Worm (Caenorhabditis elegans) whole organism, early embryonic: ENCODE results near the gene gcy-13.

Experiments
- B0310.2 ChIP-seq: sonication (generic microtip); optimal IDR thresholded peaks from 2 replicates; lab custom pipeline; 2016; ENCODE audit warnings: mild to moderate bottlenecking, missing genetic modification characterization, missing compliant biosample characterization
- F13C5.2 ChIP-seq: sonication (generic microtip); optimal IDR thresholded peaks from 2 replicates; lab custom pipeline; 2017; ENCODE audit warnings: mild to moderate bottlenecking, missing genetic modification characterization, inconsistent platforms, missing compliant biosample characterization
- aly-1 ChIP-seq: sonication (generic microtip); optimal IDR thresholded peaks from 2 replicates; lab custom pipeline; 2016; ENCODE audit warnings: missing genetic modification characterization, missing compliant biosample characterization
- ama-1 ChIP-seq: fragments of 150-350 bp; optimal IDR thresholded peaks from 2 replicates; lab custom pipeline; 2014
- ceh-13 ChIP-seq: fragments of 200-800 bp; sonication (Bioruptor generic); optimal IDR thresholded peaks from 2 replicates; lab custom pipeline; 2018; ENCODE audit warnings: mild to moderate bottlenecking, missing genetic modification characterization, missing compliant biosample characterization
- ceh-36 ChIP-seq: sonication (generic microtip); optimal IDR thresholded peaks from 2 replicates; lab custom pipeline; 2016; ENCODE audit warnings: missing genetic modification characterization, inconsistent platforms, missing compliant biosample characterization
- ets-7 ChIP-seq: sonication (generic microtip); optimal IDR thresholded peaks from 2 replicates; lab custom pipeline; 2016; ENCODE audit warnings: missing genotype, missing genetic modification characterization, missing compliant biosample characterization
- flt-1 ChIP-seq: fragments of 200-800 bp; sonication (Bioruptor generic); IDR thresholded peaks from 2 replicates; pipeline ENCODE4 v1.3.6; 2022; ENCODE audit warnings: missing genetic modification characterization, missing compliant biosample characterization
- hmbx-1 ChIP-seq: sonication (generic microtip); optimal IDR thresholded peaks from 2 replicates; lab custom pipeline; 2016; ENCODE audit warnings: mild to moderate bottlenecking, missing genetic modification characterization, missing compliant biosample characterization
- hmg-4 ChIP-seq: fragments of 200-800 bp; sonication (Bioruptor generic); optimal IDR thresholded peaks from 2 replicates; lab custom pipeline; 2018; ENCODE audit warnings: mild to moderate bottlenecking, missing genetic modification characterization, missing compliant biosample characterization
- hnd-1 ChIP-seq: sonication (generic microtip); optimal IDR thresholded peaks from 2 replicates; lab custom pipeline; 2016; ENCODE audit warnings: missing genetic modification characterization, missing compliant biosample characterization
- pes-1 ChIP-seq: fragments of 200-800 bp; sonication (Bioruptor generic); IDR thresholded peaks from 2 replicates; pipeline ENCODE4 v1.3.6; 2022; ENCODE audit warnings: missing genetic modification reagents, missing genetic modification characterization, missing compliant biosample characterization
- scrt-1 ChIP-seq: fragments of 200-800 bp; sonication (Bioruptor generic); IDR thresholded peaks from 2 replicates; pipeline ENCODE4 v1.3.6; 2022; ENCODE audit warnings: missing genetic modification characterization, missing compliant biosample characterization
- sea-1 ChIP-seq: fragments of 200-800 bp; sonication (Bioruptor generic); conservative IDR thresholded peaks from 2 replicates; pipeline ENCODE4 v1.3.6; 2022; ENCODE audit warnings: missing genetic modification characterization, missing compliant biosample characterization
- tbx-11 ChIP-seq: fragments of 200-800 bp; sonication (Bioruptor generic); IDR thresholded peaks from 2 replicates; pipeline ENCODE4 v1.3.6; 2022; ENCODE audit warnings: missing genetic modification characterization, missing compliant biosample characterization
- tbx-37 ChIP-seq: fragments of 200-800 bp; sonication (Bioruptor generic); conservative IDR thresholded peaks from 2 replicates; pipeline ENCODE4 v1.3.6; 2022; ENCODE audit warnings: missing genetic modification reagents, missing genetic modification characterization, missing compliant biosample characterization
- tra-4 ChIP-seq: sonication (generic microtip); optimal IDR thresholded peaks from 2 replicates; lab custom pipeline; 2017; ENCODE audit warnings: missing genetic modification characterization, missing compliant biosample characterization

The gcy-13 gene

ce11 chrV:12369437-12369836, at the start of gene gcy-13:
gcy-13 (minus strand) TSS chrV:12369537.
- no peak for TF ChIP-seq B0310.2 (tag; lab: Kevin White, UChicago)
- no peak for TF ChIP-seq ama-1
- TF ChIP-seq aly-1: no peak
- no peak for TF ChIP-seq ceh-36 (tag; lab: Kevin White, UChicago)
- TF ChIP-seq scrt-1 (GFP tag; lab: Robert Waterston, UW): no peak
- TF ChIP-seq tra-4: no peak
- TF ChIP-seq ets-7: no peak
- no peak for TF ChIP-seq pes-1 (GFP tag; lab: Robert Waterston, UW)
- no peak for TF ChIP-seq flt-1 (GFP tag; lab: Robert Waterston, UW)
- TF ChIP-seq ceh-13 (GFP tag; lab: Kevin White, UChicago): no peak
- TF ChIP-seq hmg-4: no peak
- TF ChIP-seq F13C5.2 (tag; lab: Kevin White, UChicago): no peak
- no peak for TF ChIP-seq tbx-37
- no peak for TF ChIP-seq hnd-1 (tag; lab: Kevin White, UChicago)
- no peak for TF ChIP-seq hmbx-1 (tag; lab: Kevin White, UChicago)
- no peak for TF ChIP-seq sea-1
- no peak for TF ChIP-seq tbx-11 (GFP tag; lab: Robert Waterston, UW)

- no peak for TF ChIP-seq tbx-11 (GFP tag; lab: Robert Waterston, UW)
- TF ChIP-seq hnd-1 (tag; lab: Kevin White, UChicago): no peak
- TF ChIP-seq F13C5.2 (tag; lab: Kevin White, UChicago): no peak
- TF ChIP-seq hmg-4: no peak
- TF ChIP-seq B0310.2 (tag; lab: Kevin White, UChicago): no peak
- TF ChIP-seq tbx-37: no peak
- TF ChIP-seq ets-7: no peak
- no peak for TF ChIP-seq ceh-13 (GFP tag; lab: Kevin White, UChicago)
- no peak for TF ChIP-seq pes-1 (GFP tag; lab: Robert Waterston, UW)
- no peak for TF ChIP-seq sea-1
- no peak for TF ChIP-seq aly-1
- no peak for TF ChIP-seq flt-1 (GFP tag; lab: Robert Waterston, UW)
- TF ChIP-seq ama-1: no peak
- no peak for TF ChIP-seq ceh-36 (tag; lab: Kevin White, UChicago)
- TF ChIP-seq scrt-1 (GFP tag; lab: Robert Waterston, UW): no peak
- no peak for TF ChIP-seq hmbx-1 (tag; lab: Kevin White, UChicago)
- TF ChIP-seq tra-4: no peak
Observed at ce11 chrV:12418292-12418691, 49.0 kb upstream of the gcy-13 start, which contains the start of gene C54D10.3. C54D10.3 (plus strand) TSS chrV:12418592.

- TF ChIP-seq F13C5.2 (tag; lab: Kevin White, UChicago) (no peak), flt-1 (GFP tag; lab: Robert Waterston, UW) (no peak), ets-7 (no peak), tbx-11 (GFP tag; lab: Robert Waterston, UW) (no peak), ama-1 (no peak), scrt-1 (GFP tag; lab: Robert Waterston, UW) (no peak), hmbx-1 (tag; lab: Kevin White, UChicago) (no peak), tra-4 (no peak), B0310.2 (tag; lab: Kevin White, UChicago) (no peak), ceh-13 (GFP tag; lab: Kevin White, UChicago) (no peak), tbx-37 (no peak), ceh-36 (tag; lab: Kevin White, UChicago) (no peak), hmg-4 (no peak), sea-1 (no peak), aly-1 (no peak), hnd-1 (tag; lab: Kevin White, UChicago) (no peak)
Observed at ce11 chrV:12417277-12417676, 47.9 kb upstream of the gcy-13 start, which contains the start of gene cdr-3. cdr-3 (minus strand) TSS chrV:12417377.

ce11 chrV:12415656-12416055, 46.3 kb upstream of the gcy-13 start, which contains the start of gene cdr-2:
cdr-2 (minus strand) TSS chrV:12415709.
- TF ChIP-seq aly-1: no peak

- no peak for TF ChIP-seq F13C5.2 (tag; lab: Kevin White, UChicago)
- no peak for TF ChIP-seq tbx-11 (GFP tag; lab: Robert Waterston, UW)
- TF ChIP-seq sea-1: no peak
- TF ChIP-seq flt-1 (GFP tag; lab: Robert Waterston, UW): no peak
- no peak for TF ChIP-seq B0310.2 (tag; lab: Kevin White, UChicago)
- TF ChIP-seq pes-1 (GFP tag; lab: Robert Waterston, UW): no peak
- no peak for TF ChIP-seq ceh-36 (tag; lab: Kevin White, UChicago)
- no peak for TF ChIP-seq aly-1
- no peak for TF ChIP-seq scrt-1 (GFP tag; lab: Robert Waterston, UW)
- TF ChIP-seq hnd-1 (tag; lab: Kevin White, UChicago): no peak
- no peak for TF ChIP-seq ets-7
- no peak for TF ChIP-seq tra-4
- TF ChIP-seq hmg-4: no peak
- no peak for TF ChIP-seq tbx-37
Observed at ce11 chrV:12414362-12414761, 45.0 kb upstream of the gcy-13 start.

ce11 chrV:12413651-12414114, 44.3 kb upstream of the gcy-13 start, which contains the start of gene cdr-6:
cdr-6 (minus strand) TSS chrV:12413701.
- TF ChIP-seq pes-1 (GFP tag; lab: Robert Waterston, UW) (no peak), ama-1 (no peak), scrt-1 (GFP tag; lab: Robert Waterston, UW) (no peak), F13C5.2 (tag; lab: Kevin White, UChicago) (no peak), tbx-37 (no peak), aly-1 (no peak), tra-4 (no peak), ceh-13 (GFP tag; lab: Kevin White, UChicago) (no peak), hnd-1 (tag; lab: Kevin White, UChicago) (no peak), hmg-4 (no peak), sea-1 (no peak), flt-1 (GFP tag; lab: Robert Waterston, UW) (no peak), ets-7 (no peak), hmbx-1 (tag; lab: Kevin White, UChicago) (no peak), B0310.2 (tag; lab: Kevin White, UChicago) (no peak), tbx-11 (GFP tag; lab: Robert Waterston, UW) (no peak), ceh-36 (tag; lab: Kevin White, UChicago) (no peak)

- no peak for TF ChIP-seq tbx-37
- no peak for TF ChIP-seq ets-7
- no peak for TF ChIP-seq tra-4
- TF ChIP-seq B0310.2 (tag; lab: Kevin White, UChicago): no peak
- TF ChIP-seq ceh-36 (tag; lab: Kevin White, UChicago): no peak
- no peak for TF ChIP-seq hmbx-1 (tag; lab: Kevin White, UChicago)
- TF ChIP-seq hmg-4: no peak
- TF ChIP-seq ama-1: no peak
- no peak for TF ChIP-seq pes-1 (GFP tag; lab: Robert Waterston, UW)
- TF ChIP-seq scrt-1 (GFP tag; lab: Robert Waterston, UW): no peak
- TF ChIP-seq F13C5.2 (tag; lab: Kevin White, UChicago): no peak
- no peak for TF ChIP-seq sea-1
Observed at ce11 chrV:12412321-12412720, 43.0 kb upstream of the gcy-13 start.
